Fruit fly (Drosophila melanogaster): Measurements from ENCODE around the gene CG16863.

dm6 chr2L:13803032-13803661, 12.4 kb downstream of the CG16863 start, which contains the start of gene CAH1:
- TF ChIP-seq CG8478 (optimal IDR thresholded peaks at IDR 0.05) (no peak), CTCF (optimal IDR thresholded peaks at IDR 0.05) (no peak)

Measured in S2 (cell line).